Fruit fly (Drosophila melanogaster) whole organism, adult: ENCODE measurements around the gene soti.

Experiments used
- CG14711 ChIP-seq: fragments of 200-800 bp; sonication (Bioruptor generic); optimal IDR thresholded peaks from 2 replicates; lab custom pipeline; 2018; ENCODE audit warnings: missing biosample characterization, mild to moderate bottlenecking, missing genetic modification characterization, moderate library complexity
- CG33017 ChIP-seq: fragments of 200-800 bp; sonication (Bioruptor generic); optimal IDR thresholded peaks from 2 replicates; lab custom pipeline; 2018; ENCODE audit warnings: missing biosample characterization, mild to moderate bottlenecking, missing genetic modification characterization, moderate library complexity
- CG5204 ChIP-seq: fragments of 200-800 bp; sonication (Bioruptor generic); optimal IDR thresholded peaks from 2 replicates; lab custom pipeline; 2016; ENCODE audit warnings: missing biosample characterization, missing genetic modification characterization
- Crg-1 ChIP-seq: fragments of 200-800 bp; sonication (Bioruptor generic); optimal IDR thresholded peaks from 2 replicates; lab custom pipeline; 2016; ENCODE audit warnings: missing biosample characterization, missing genetic modification characterization
- Mnt ChIP-seq: fragments of 200-800 bp; sonication (Bioruptor generic); optimal IDR thresholded peaks from 2 replicates; lab custom pipeline; 2016; ENCODE audit warnings: missing biosample characterization, mild to moderate bottlenecking, missing genetic modification characterization
- bab1 ChIP-seq: fragments of 200-800 bp; sonication (Bioruptor generic); optimal IDR thresholded peaks from 3 replicates; lab custom pipeline; 2019; ENCODE audit warnings: missing biosample characterization, mild to moderate bottlenecking, missing genetic modification characterization, moderate library complexity
- cic ChIP-seq: fragments of 200-800 bp; sonication (Bioruptor generic); optimal IDR thresholded peaks from 2 replicates; lab custom pipeline; 2017; ENCODE audit warnings: missing biosample characterization, mild to moderate bottlenecking, missing genetic modification characterization, moderate library complexity
- cnc ChIP-seq, 2 experiments: fragments of >200 bp; optimal IDR thresholded peaks; 2 replicates each; lab custom pipeline; 2017
- kay ChIP-seq: fragments of 200-800 bp; sonication (Bioruptor generic); peaks from one replicate; lab custom pipeline; 2016; ENCODE audit warnings: missing biosample characterization, missing genetic modification characterization, borderline replicate concordance
- ovo ChIP-seq: fragments of 200-800 bp; sonication (Bioruptor generic); optimal IDR thresholded peaks from 2 replicates; lab custom pipeline; 2016; ENCODE audit warnings: missing biosample characterization, missing genetic modification characterization
- tj ChIP-seq: fragments of 200-800 bp; sonication (Bioruptor generic); optimal IDR thresholded peaks from 3 replicates; lab custom pipeline; 2017; ENCODE audit warnings: missing biosample characterization, mild to moderate bottlenecking, missing genetic modification characterization, moderate library complexity
- toe ChIP-seq: fragments of 200-800 bp; sonication (Bioruptor generic); optimal IDR thresholded peaks from 2 replicates; lab custom pipeline; 2016; ENCODE audit warnings: missing biosample characterization, missing genetic modification characterization

dm6 chr3R:14332735-14333134, 48.8 kb downstream of the soti start:
- TF ChIP-seq Crg-1 = no peak
- TF ChIP-seq cic (GFP tag; lab: Kevin White, UChicago) = no peak
- no peak for TF ChIP-seq tj
- no peak for TF ChIP-seq ovo (GFP tag; lab: Kevin White, UChicago)
- TF ChIP-seq cnc (optimal IDR thresholded peaks at IDR 0.05; lab: Kevin White, UChicago) = no peak
- no peak for TF ChIP-seq toe (GFP tag; lab: Kevin White, UChicago)
- no peak for TF ChIP-seq CG5204
- TF ChIP-seq kay (GFP tag; lab: Kevin White, UChicago) = no peak
- TF ChIP-seq CG14711 (tag; lab: Kevin White, UChicago) = no peak
- no peak for TF ChIP-seq Mnt (GFP tag; lab: Kevin White, UChicago)
- TF ChIP-seq CG33017 (tag; lab: Kevin White, UChicago) = no peak
- TF ChIP-seq bab1 = no peak
